Worm (Caenorhabditis elegans) whole organism, young adult: Measurements from ENCODE around the gene tbc-6.

ENCODE experiments used
- C06A6.2 ChIP-seq: fragments of 200-800 bp; sonication (Bioruptor generic); conservative IDR thresholded peaks from 2 replicates; pipeline ENCODE4 v1.3.6; 2022; ENCODE audit warnings: missing genetic modification characterization, missing compliant biosample characterization
- F10E7.11 ChIP-seq: sonication (generic microtip); optimal IDR thresholded peaks from 2 replicates; lab custom pipeline; 2017; ENCODE audit warnings: mild to moderate bottlenecking, missing genetic modification characterization, moderate library complexity, missing compliant biosample characterization
- F33H1.4 ChIP-seq: fragments of 200-800 bp; sonication (Bioruptor generic); IDR thresholded peaks from 2 replicates; pipeline ENCODE4 v1.3.6; 2022; ENCODE audit warnings: missing genetic modification reagents, missing genetic modification characterization, missing compliant biosample characterization
- F39B2.1 ChIP-seq: fragments of 200-800 bp; sonication (Bioruptor generic); IDR thresholded peaks from 2 replicates; pipeline ENCODE4 v1.3.6; 2022; ENCODE audit warnings: missing genetic modification reagents, missing genetic modification characterization, missing compliant biosample characterization
- F49E8.2 ChIP-seq: sonication (generic microtip); optimal IDR thresholded peaks from 3 replicates; lab custom pipeline; 2017; ENCODE audit warnings: missing genetic modification characterization, mild to moderate bottlenecking, missing compliant biosample characterization, antibody characterized with exemption, moderate library complexity; ENCODE audit not compliant: insufficient read depth
- F55B11.4 ChIP-seq: sonication (generic microtip); optimal IDR thresholded peaks from 2 replicates; lab custom pipeline; 2016; ENCODE audit warnings: missing compliant biosample characterization, missing genetic modification characterization, borderline replicate concordance; ENCODE audit not compliant: insufficient read depth
- F57A8.1 ChIP-seq: fragments of 200-800 bp; sonication (Bioruptor generic); optimal IDR thresholded peaks from 2 replicates; lab custom pipeline; 2018; ENCODE audit warnings: mild to moderate bottlenecking, missing genetic modification characterization, moderate library complexity, missing compliant biosample characterization
- K11D2.4 ChIP-seq: fragments of 200-800 bp; sonication (Bioruptor generic); IDR thresholded peaks from 2 replicates; pipeline ENCODE4 v1.3.6; 2022; ENCODE audit warnings: missing genetic modification reagents, missing genetic modification characterization, missing compliant biosample characterization
- T26A5.8 ChIP-seq: sonication (generic microtip); optimal IDR thresholded peaks from 2 replicates; lab custom pipeline; 2016; ENCODE audit warnings: missing genetic modification characterization, missing compliant biosample characterization
- Y67H2A.10 ChIP-seq: fragments of 200-800 bp; sonication (Bioruptor generic); conservative IDR thresholded peaks from 2 replicates; pipeline ENCODE4 v1.3.6; 2022; ENCODE audit warnings: missing genetic modification reagents, missing genetic modification characterization, missing compliant biosample characterization
- Y95B8A.8 ChIP-seq: fragments of 200-800 bp; sonication (Bioruptor generic); IDR thresholded peaks from 2 replicates; pipeline ENCODE4 v1.3.6; 2022; ENCODE audit warnings: missing genetic modification reagents, missing genetic modification characterization, missing compliant biosample characterization
- ZK185.1 ChIP-seq: sonication (generic microtip); optimal IDR thresholded peaks from 2 replicates; lab custom pipeline; 2016; ENCODE audit warnings: mild to moderate bottlenecking, missing genetic modification characterization, missing compliant biosample characterization; ENCODE audit not compliant: poor library complexity, severe bottlenecking
- akir-1 ChIP-seq: fragments of 200-800 bp; sonication (Bioruptor generic); optimal IDR thresholded peaks from 2 replicates; lab custom pipeline; 2018; ENCODE audit warnings: mild to moderate bottlenecking, missing genetic modification characterization, moderate library complexity, missing compliant biosample characterization
- ama-1 ChIP-seq, 3 experiments: fragments of 150-350 bp in 1 of 3; sonication (generic microtip) in 2 of 3; optimal IDR thresholded peaks; 2 replicates each; lab custom pipeline; 2014 to 2018; ENCODE audit warnings: missing biosample characterization in 2 of 3, missing genetic modification characterization in 2 of 3, missing genetic modification reagents in 2 of 3
- aptf-2 ChIP-seq: fragments of 200-800 bp; sonication (Bioruptor generic); conservative IDR thresholded peaks from 2 replicates; pipeline ENCODE4 v1.3.6; 2022; ENCODE audit warnings: missing genetic modification reagents, missing genetic modification characterization, missing compliant biosample characterization
- attf-3 ChIP-seq: fragments of 200-800 bp; sonication (Bioruptor generic); conservative IDR thresholded peaks from 2 replicates; pipeline ENCODE4 v1.3.6; 2022; ENCODE audit warnings: missing genetic modification reagents, missing genetic modification characterization, missing compliant biosample characterization
- ceh-27 ChIP-seq: fragments of 200-800 bp; sonication (Bioruptor generic); optimal IDR thresholded peaks from 2 replicates; lab custom pipeline; 2018; ENCODE audit warnings: mild to moderate bottlenecking, missing genetic modification characterization, moderate library complexity, missing compliant biosample characterization
- ceh-58 ChIP-seq: fragments of 200-800 bp; sonication (Bioruptor generic); IDR thresholded peaks from 2 replicates; pipeline ENCODE4 v1.3.6; 2022; ENCODE audit warnings: missing genetic modification characterization, missing compliant biosample characterization
- ceh-79 ChIP-seq: sonication (generic microtip); optimal IDR thresholded peaks from 2 replicates; lab custom pipeline; 2017; ENCODE audit warnings: mild to moderate bottlenecking, missing genetic modification characterization, missing compliant biosample characterization
- dpff-1 ChIP-seq: sonication (generic microtip); optimal IDR thresholded peaks from 2 replicates; lab custom pipeline; 2017; ENCODE audit warnings: mild to moderate bottlenecking, missing genetic modification characterization, missing compliant biosample characterization
- efl-1 ChIP-seq: fragments of 150-350 bp; optimal IDR thresholded peaks from 2 replicates; lab custom pipeline; 2014; ENCODE audit warnings: missing biosample characterization, missing genetic modification reagents, missing genetic modification characterization
- egl-18 ChIP-seq: fragments of 200-800 bp; sonication (Bioruptor generic); IDR thresholded peaks from 2 replicates; pipeline ENCODE4 v1.3.6; 2022; ENCODE audit warnings: missing genetic modification reagents, missing genetic modification characterization, missing compliant biosample characterization
- egl-44 ChIP-seq: fragments of 200-800 bp; sonication (Bioruptor generic); IDR thresholded peaks from 2 replicates; pipeline ENCODE4 v1.3.6; 2022; ENCODE audit warnings: missing genetic modification reagents, missing genetic modification characterization, missing compliant biosample characterization
- him-1 ChIP-seq: sonication (generic microtip); optimal IDR thresholded peaks from 2 replicates; lab custom pipeline; 2016; ENCODE audit warnings: missing genotype, missing genetic modification reagents, missing genetic modification characterization, missing compliant biosample characterization
- hlh-12 ChIP-seq: sonication (generic microtip); optimal IDR thresholded peaks from 2 replicates; lab custom pipeline; 2016; ENCODE audit warnings: missing genetic modification characterization, missing compliant biosample characterization
- hlh-26 ChIP-seq: fragments of 200-800 bp; sonication (Bioruptor generic); conservative IDR thresholded peaks from 2 replicates; pipeline ENCODE4 v1.3.6; 2022; ENCODE audit warnings: missing genetic modification reagents, missing genetic modification characterization, missing compliant biosample characterization
- hmg-20 ChIP-seq: fragments of 200-800 bp; sonication (Bioruptor generic); IDR thresholded peaks from 2 replicates; pipeline ENCODE4 v1.3.6; 2022; ENCODE audit warnings: missing genetic modification reagents, missing genetic modification characterization, missing compliant biosample characterization
- hsf-1 ChIP-seq: fragments of 200-800 bp; sonication (Bioruptor generic); IDR thresholded peaks from 2 replicates; pipeline ENCODE4 v1.3.6; 2022; ENCODE audit warnings: missing genetic modification reagents, missing genetic modification characterization, missing compliant biosample characterization
- let-607 ChIP-seq, 2 experiments: fragments of 200-800 bp in 1 of 2; sonication (Bioruptor generic) in 1 of 2; sonication (generic microtip) in 1 of 2; optimal IDR thresholded peaks; 2 replicates each; lab custom pipeline; 2016 to 2018; ENCODE audit warnings: mild to moderate bottlenecking in 2 of 2, missing compliant biosample characterization in 2 of 2, missing genetic modification characterization in 2 of 2, moderate library complexity in 2 of 2, missing genotype in 1 of 2
- lin-26 ChIP-seq: fragments of 200-800 bp; sonication (Bioruptor generic); IDR thresholded peaks from 2 replicates; pipeline ENCODE4 v1.3.6; 2022; ENCODE audit warnings: missing genetic modification reagents, missing genetic modification characterization, missing compliant biosample characterization
- lin-35 ChIP-seq, 3 experiments: fragments of 150-350 bp in 2 of 3; sonication (generic microtip) in 1 of 3; optimal IDR thresholded peaks; 2 replicates each; lab custom pipeline; 2014 to 2018; ENCODE audit warnings: missing biosample characterization in 3 of 3, missing genetic modification characterization in 3 of 3, missing genetic modification reagents in 3 of 3
- lin-40 ChIP-seq: sonication (generic microtip); optimal IDR thresholded peaks from 2 replicates; lab custom pipeline; 2016; ENCODE audit warnings: missing genetic modification characterization, mild to moderate bottlenecking, missing compliant biosample characterization, missing genotype, missing genetic modification reagents
- lsy-27 ChIP-seq: sonication (generic microtip); optimal IDR thresholded peaks from 2 replicates; lab custom pipeline; 2017; ENCODE audit warnings: missing genetic modification characterization, mild to moderate bottlenecking, missing compliant biosample characterization, antibody characterized with exemption, missing genotype, borderline replicate concordance; ENCODE audit not compliant: insufficient read depth
- madf-3 ChIP-seq: fragments of 200-800 bp; sonication (Bioruptor generic); IDR thresholded peaks from 2 replicates; pipeline ENCODE4 v1.3.6; 2022; ENCODE audit warnings: missing genetic modification reagents, missing genetic modification characterization, missing compliant biosample characterization
- madf-6 ChIP-seq: fragments of 200-800 bp; sonication (Bioruptor generic); IDR thresholded peaks from 2 replicates; pipeline ENCODE4 v1.3.6; 2022; ENCODE audit warnings: missing genetic modification reagents, missing genetic modification characterization, missing compliant biosample characterization
- nhr-120 ChIP-seq: fragments of 200-800 bp; sonication (Bioruptor generic); IDR thresholded peaks from 2 replicates; pipeline ENCODE4 v1.3.6; 2022; ENCODE audit warnings: missing genetic modification characterization, missing compliant biosample characterization
- nhr-90 ChIP-seq: sonication (generic microtip); optimal IDR thresholded peaks from 2 replicates; lab custom pipeline; 2016; ENCODE audit warnings: missing genotype, mild to moderate bottlenecking, missing genetic modification characterization, missing compliant biosample characterization
- pbrm-1 ChIP-seq: fragments of 200-800 bp; sonication (Bioruptor generic); IDR thresholded peaks from 2 replicates; pipeline ENCODE4 v1.3.6; 2022; ENCODE audit warnings: missing genetic modification reagents, missing genetic modification characterization, missing compliant biosample characterization
- pha-4 ChIP-seq: fragments of 150-350 bp; sonication (generic microtip); optimal IDR thresholded peaks from 2 replicates; lab custom pipeline; 2014; ENCODE audit warnings: missing biosample characterization, missing genetic modification reagents, missing genetic modification characterization
- snpc-1.1 ChIP-seq: sonication (generic microtip); optimal IDR thresholded peaks from 2 replicates; lab custom pipeline; 2017; ENCODE audit warnings: missing genetic modification characterization, mild to moderate bottlenecking, missing compliant biosample characterization, antibody characterized with exemption, moderate library complexity, missing genotype, missing genetic modification reagents; ENCODE audit not compliant: insufficient read depth
- snpc-1.3 ChIP-seq: sonication (generic microtip); optimal IDR thresholded peaks from 2 replicates; lab custom pipeline; 2017; ENCODE audit warnings: missing genetic modification characterization, mild to moderate bottlenecking, missing compliant biosample characterization, antibody characterized with exemption, moderate library complexity, missing genotype, missing genetic modification reagents; ENCODE audit not compliant: insufficient read depth
- snpc-4 ChIP-seq, 5 experiments: fragments of 150-350 bp in 1 of 5; sonication (generic microtip) in 4 of 5; optimal IDR thresholded peaks; 2 replicates each; lab custom pipeline; 2014 to 2018; ENCODE audit warnings: missing genetic modification characterization in 5 of 5, missing biosample characterization in 3 of 5, antibody characterized with exemption in 2 of 5, mild to moderate bottlenecking in 2 of 5, missing compliant biosample characterization in 2 of 5, missing genotype in 2 of 5, moderate library complexity in 2 of 5, missing genetic modification reagents in 1 of 5
- unc-130 ChIP-seq: sonication (generic microtip); optimal IDR thresholded peaks from 2 replicates; lab custom pipeline; 2016; ENCODE audit warnings: missing genetic modification reagents, missing genetic modification characterization, missing compliant biosample characterization
- unc-62 ChIP-seq: fragments of 150-350 bp; optimal IDR thresholded peaks from 2 replicates; lab custom pipeline; 2014; ENCODE audit warnings: missing biosample characterization, missing genetic modification reagents, missing genetic modification characterization
- ztf-18 ChIP-seq: sonication (generic microtip); optimal IDR thresholded peaks from 2 replicates; lab custom pipeline; 2016; ENCODE audit warnings: missing genotype, mild to moderate bottlenecking, missing genetic modification characterization, missing compliant biosample characterization
- ztf-26 ChIP-seq: sonication (generic microtip); optimal IDR thresholded peaks from 2 replicates; lab custom pipeline; 2017; ENCODE audit warnings: missing genetic modification characterization, missing compliant biosample characterization

tbc-6 gene

ce11 chrII:6888211-6888610 is 40.3 kb downstream of the tbc-6 start (continued):
- TF ChIP-seq lin-35 (GFP tag; optimal IDR thresholded peaks at IDR 0.05; lab: Kevin White, UChicago) (peak in 1 of 3 experiments; percentile 32), Y67H2A.10 (GFP tag; lab: Robert Waterston, UW) (no peak), K11D2.4 (peak; percentile 81), hmg-20 (GFP tag; lab: Robert Waterston, UW) (no peak; the same call in 1 of the 2 replicates), egl-44 (GFP tag; lab: Robert Waterston, UW) (no peak), ztf-18 (tag; lab: Kevin White, UChicago) (no peak), C06A6.2 (GFP tag; lab: Robert Waterston, UW) (peak; percentile 65), madf-6 (no peak), F39B2.1 (GFP tag; lab: Robert Waterston, UW) (no peak), F57A8.1 (GFP tag; lab: Kevin White, UChicago) (no peak), ceh-79 (tag; lab: Kevin White, UChicago) (no peak), snpc-1.1 (no peak), F49E8.2 (no peak), F10E7.11 (tag; lab: Kevin White, UChicago) (no peak), ceh-27 (GFP tag; lab: Kevin White, UChicago) (no peak), hsf-1 (GFP tag; lab: Robert Waterston, UW) (0 out of 2 replicates have a peak, but pooled peaks have one; percentile 19), unc-130 (no peak), let-607 (tag; optimal IDR thresholded peaks at IDR 0.05; lab: Kevin White, UChicago) (peak in 1 of 2 experiments; percentile 4), dpff-1 (tag; lab: Kevin White, UChicago) (no peak), lin-40 (tag; lab: Kevin White, UChicago) (peak; percentile 54), pbrm-1 (0 out of 2 replicates have a peak, but pooled peaks have one; percentile 25), him-1 (tag; lab: Kevin White, UChicago) (peak; percentile 44), snpc-4 (GFP tag; optimal IDR thresholded peaks at IDR 0.05; lab: Kevin White, UChicago) (no peak), snpc-4 (tag; optimal IDR thresholded peaks at IDR 0.05; lab: Kevin White, UChicago) (peak in 1 of 4 experiments; percentile 7), nhr-90 (peak; percentile 60), efl-1 (GFP tag; lab: Kevin White, UChicago) (no peak), F33H1.4 (GFP tag; lab: Robert Waterston, UW) (no peak), egl-18 (GFP tag; lab: Robert Waterston, UW) (no peak), lin-26 (no peak), Y95B8A.8 (no peak), ztf-26 (tag; lab: Kevin White, UChicago) (peak; percentile 59), unc-62 (GFP tag; lab: Kevin White, UChicago) (no peak), attf-3 (GFP tag; lab: Robert Waterston, UW) (no peak), ZK185.1 (tag; lab: Kevin White, UChicago) (no peak), lsy-27 (no peak), nhr-120 (no peak), akir-1 (no peak), pha-4 (tag; lab: Kevin White, UChicago) (no peak), hlh-12 (no peak), F55B11.4 (tag; lab: Kevin White, UChicago) (no peak), snpc-1.3 (tag; lab: Kevin White, UChicago) (no peak), T26A5.8 (no peak), ama-1 (optimal IDR thresholded peaks at IDR 0.05; lab: Kevin White, UChicago) (peak; percentile 57), ama-1 (GFP tag; optimal IDR thresholded peaks at IDR 0.05; lab: Kevin White, UChicago) (no peak), hlh-26 (GFP tag; lab: Robert Waterston, UW) (no peak), ceh-58 (no peak), madf-3 (GFP tag; lab: Robert Waterston, UW) (0 out of 2 replicates have a peak, but pooled peaks have one; percentile 49), aptf-2 (GFP tag; lab: Robert Waterston, UW) (no peak)
